Worm (Caenorhabditis elegans): ENCODE results near the gene srb-6.

The srb-6 gene

DNA sequence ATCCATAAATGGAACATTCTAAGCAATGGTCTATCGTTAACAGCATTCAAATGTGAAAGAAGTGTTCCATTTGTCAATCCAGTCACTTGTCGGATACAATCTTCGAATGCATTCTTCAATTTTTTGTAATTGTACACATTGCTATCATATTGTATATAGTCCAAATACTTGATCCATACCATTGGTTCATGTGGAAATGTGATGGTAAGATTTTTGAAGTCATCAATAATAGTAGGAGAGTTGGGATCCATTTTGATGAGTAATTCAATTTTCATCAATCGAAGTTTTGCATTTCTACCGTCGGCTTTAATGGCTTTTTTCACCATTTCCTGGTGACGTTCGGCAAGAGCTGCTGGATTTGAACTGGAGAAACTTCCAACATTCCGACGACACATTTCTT is 50.9 kb downstream of the srb-6 start:
- TF ChIP-seq unc-62 (GFP tag; optimal IDR thresholded peaks at IDR 0.05 in 1 of 2) (peak in 1 of 2 experiments; percentile 92), unc-62 (tag; optimal IDR thresholded peaks at IDR 0.05) (no peak), ctbp-1 (GFP tag; IDR thresholded peaks at IDR 0.05) (no peak)

All from whole organism, L4 larva.